Worm (Caenorhabditis elegans) whole organism, L1 larva: ENCODE measurements around the gene sprr-2.

Experiments
- C04F5.9 ChIP-seq: sonication (generic microtip); optimal IDR thresholded peaks from 2 replicates; lab custom pipeline; 2016; ENCODE audit warnings: missing genetic modification characterization, missing compliant biosample characterization
- C16A3.4 ChIP-seq: fragments of 150-350 bp; optimal IDR thresholded peaks from 2 replicates; lab custom pipeline; 2014; ENCODE audit warnings: missing biosample characterization, missing genetic modification characterization
- alr-1 ChIP-seq: fragments of 200-800 bp; sonication (Bioruptor generic); optimal IDR thresholded peaks from 2 replicates; lab custom pipeline; 2018; ENCODE audit warnings: borderline replicate concordance, mild to moderate bottlenecking, missing genetic modification characterization, missing compliant biosample characterization
- ama-1 ChIP-seq: fragments of 150-350 bp; optimal IDR thresholded peaks from 2 replicates; lab custom pipeline; 2014
- ceh-63 ChIP-seq: fragments of 200-800 bp; sonication (Bioruptor generic); optimal IDR thresholded peaks from 2 replicates; lab custom pipeline; 2018; ENCODE audit warnings: mild to moderate bottlenecking, missing genetic modification characterization, missing compliant biosample characterization
- ceh-8 ChIP-seq: fragments of 200-800 bp; sonication (Bioruptor generic); optimal IDR thresholded peaks from 2 replicates; lab custom pipeline; 2018; ENCODE audit warnings: mild to moderate bottlenecking, missing genetic modification characterization, moderate library complexity, missing compliant biosample characterization
- dpl-1 ChIP-seq, 3 experiments: fragments of 150-350 bp in 2 of 3; sonication (generic microtip) in 1 of 3; optimal IDR thresholded peaks; 2 replicates each; lab custom pipeline; 2014 to 2017; ENCODE audit warnings: missing biosample characterization in 3 of 3, missing genetic modification characterization in 3 of 3, missing genetic modification reagents in 3 of 3
- efl-3 ChIP-seq: fragments of 200-800 bp; sonication (Bioruptor generic); optimal IDR thresholded peaks from 2 replicates; lab custom pipeline; 2018; ENCODE audit warnings: mild to moderate bottlenecking, missing genetic modification characterization, missing compliant biosample characterization
- egl-27 ChIP-seq, 2 experiments: fragments of 150-350 bp in 1 of 2; sonication (generic microtip); optimal IDR thresholded peaks; 3 replicates each; lab custom pipeline; 2017 to 2018; ENCODE audit warnings: missing biosample characterization in 2 of 2, missing genetic modification characterization in 2 of 2, missing genetic modification reagents in 2 of 2
- elt-2 ChIP-seq: sonication (generic microtip); optimal IDR thresholded peaks from 2 replicates; lab custom pipeline; 2016; ENCODE audit warnings: missing genetic modification characterization, mild to moderate bottlenecking, inconsistent platforms, missing compliant biosample characterization, missing genetic modification reagents
- elt-3 ChIP-seq, 6 experiments: fragments of 150-350 bp in 1 of 6; sonication (generic microtip); optimal IDR thresholded peaks; 2 replicates each; lab custom pipeline; 2017 to 2018; ENCODE audit warnings: missing biosample characterization in 6 of 6, missing genetic modification characterization in 6 of 6, inconsistent platforms in 1 of 6
- ets-5 ChIP-seq: fragments of 200-800 bp; sonication (Bioruptor generic); IDR thresholded peaks from 2 replicates; pipeline ENCODE4 v1.3.6; 2022; ENCODE audit warnings: missing genetic modification characterization, missing compliant biosample characterization
- fkh-10 ChIP-seq: sonication (generic microtip); optimal IDR thresholded peaks from 2 replicates; lab custom pipeline; 2017; ENCODE audit warnings: missing biosample characterization, missing genetic modification reagents, missing genetic modification characterization
- fkh-8 ChIP-seq: sonication (generic microtip); optimal IDR thresholded peaks from 2 replicates; lab custom pipeline; 2016; ENCODE audit warnings: mild to moderate bottlenecking, missing genetic modification characterization, missing compliant biosample characterization
- grh-1 ChIP-seq: fragments of 200-800 bp; sonication (Bioruptor generic); IDR thresholded peaks from 2 replicates; pipeline ENCODE4 v1.3.6; 2022; ENCODE audit warnings: missing genetic modification reagents, missing genetic modification characterization, missing compliant biosample characterization
- hlh-17 ChIP-seq: fragments of 200-800 bp; sonication (Bioruptor generic); optimal IDR thresholded peaks from 2 replicates; lab custom pipeline; 2018; ENCODE audit warnings: missing genetic modification characterization, mild to moderate bottlenecking, missing compliant biosample characterization, moderate library complexity, borderline replicate concordance
- hlh-4 ChIP-seq: sonication (generic microtip); optimal IDR thresholded peaks from 2 replicates; lab custom pipeline; 2016; ENCODE audit warnings: mild to moderate bottlenecking, missing genetic modification characterization, missing compliant biosample characterization
- hpl-2 ChIP-seq: fragments of 150-350 bp; optimal IDR thresholded peaks from 2 replicates; lab custom pipeline; 2014; ENCODE audit warnings: missing biosample characterization, missing genetic modification reagents, missing genetic modification characterization
- isw-1 ChIP-seq: fragments of 200-800 bp; sonication (Bioruptor generic); IDR thresholded peaks from 2 replicates; pipeline ENCODE4 v1.3.6; 2022; ENCODE audit warnings: missing genetic modification characterization, missing compliant biosample characterization
- jun-1 ChIP-seq: fragments of 150-350 bp; optimal IDR thresholded peaks from 2 replicates; lab custom pipeline; 2014; ENCODE audit warnings: missing biosample characterization, missing genetic modification reagents, missing genetic modification characterization
- lin-13 ChIP-seq: fragments of 150-350 bp; optimal IDR thresholded peaks from 2 replicates; lab custom pipeline; 2014; ENCODE audit warnings: missing biosample characterization, missing genetic modification reagents, missing genetic modification characterization
- lin-14 ChIP-seq: fragments of 200-800 bp; sonication (Bioruptor generic); optimal IDR thresholded peaks from 2 replicates; lab custom pipeline; 2018; ENCODE audit warnings: mild to moderate bottlenecking, missing genetic modification characterization, moderate library complexity, missing compliant biosample characterization
- lin-35 ChIP-seq, 2 experiments: fragments of 150-350 bp; optimal IDR thresholded peaks; 2 replicates each; lab custom pipeline; 2014; ENCODE audit warnings: missing biosample characterization in 2 of 2, missing genetic modification characterization in 2 of 2, missing genetic modification reagents in 2 of 2
- lin-39 ChIP-seq: fragments of 150-350 bp; optimal IDR thresholded peaks from 2 replicates; lab custom pipeline; 2014; ENCODE audit warnings: missing biosample characterization, missing genetic modification reagents, missing genetic modification characterization
- lir-3 ChIP-seq: sonication (generic microtip); optimal IDR thresholded peaks from 2 replicates; lab custom pipeline; 2016; ENCODE audit warnings: mild to moderate bottlenecking, missing genetic modification characterization, moderate library complexity, missing compliant biosample characterization; ENCODE audit not compliant: poor library complexity
- mab-9 ChIP-seq: fragments of 200-800 bp; sonication (Bioruptor generic); IDR thresholded peaks from 2 replicates; pipeline ENCODE4 v1.3.6; 2022; ENCODE audit warnings: missing genetic modification reagents, missing genetic modification characterization, missing compliant biosample characterization
- mdl-1 ChIP-seq, 2 experiments: fragments of 150-350 bp; optimal IDR thresholded peaks; 2 replicates each; lab custom pipeline; 2014 to 2017; ENCODE audit warnings: missing biosample characterization in 2 of 2, missing genetic modification characterization in 2 of 2, inconsistent platforms in 1 of 2
- mep-1 ChIP-seq: fragments of 150-350 bp; optimal IDR thresholded peaks from 2 replicates; lab custom pipeline; 2014; ENCODE audit warnings: missing biosample characterization, missing genetic modification characterization
- nhr-11 ChIP-seq: fragments of 150-350 bp; optimal IDR thresholded peaks from 2 replicates; lab custom pipeline; 2014; ENCODE audit warnings: missing biosample characterization, missing genetic modification characterization
- nhr-19 ChIP-seq: fragments of 200-800 bp; sonication (Bioruptor generic); conservative IDR thresholded peaks from 2 replicates; pipeline ENCODE4 v1.3.6; 2022; ENCODE audit warnings: missing genetic modification characterization, missing compliant biosample characterization
- nhr-20 ChIP-seq: sonication (generic microtip); optimal IDR thresholded peaks from 2 replicates; lab custom pipeline; 2016; ENCODE audit warnings: mild to moderate bottlenecking, missing genetic modification characterization, missing compliant biosample characterization
- nhr-47 ChIP-seq: sonication (generic microtip); optimal IDR thresholded peaks from 2 replicates; lab custom pipeline; 2016; ENCODE audit warnings: mild to moderate bottlenecking, missing genetic modification characterization, moderate library complexity, missing compliant biosample characterization
- nhr-71 ChIP-seq: sonication (generic microtip); optimal IDR thresholded peaks from 2 replicates; lab custom pipeline; 2016; ENCODE audit warnings: mild to moderate bottlenecking, missing genetic modification characterization, moderate library complexity, missing compliant biosample characterization
- nhr-77 ChIP-seq: fragments of 150-350 bp; optimal IDR thresholded peaks from 2 replicates; lab custom pipeline; 2014; ENCODE audit warnings: missing biosample characterization, missing genetic modification characterization
- nhr-84 ChIP-seq: sonication (generic microtip); optimal IDR thresholded peaks from 2 replicates; lab custom pipeline; 2017; ENCODE audit warnings: missing biosample characterization, missing genetic modification characterization
- nhr-85 ChIP-seq: sonication (generic microtip); peaks from one replicate; lab custom pipeline; 2016; ENCODE audit warnings: missing genetic modification characterization, inconsistent platforms, missing compliant biosample characterization
- nhr-90 ChIP-seq: sonication (generic microtip); optimal IDR thresholded peaks from 2 replicates; lab custom pipeline; 2016; ENCODE audit warnings: mild to moderate bottlenecking, missing genetic modification characterization, missing compliant biosample characterization; ENCODE audit not compliant: poor library complexity
- pqm-1 ChIP-seq: sonication (generic microtip); optimal IDR thresholded peaks from 3 replicates; lab custom pipeline; 2017; ENCODE audit warnings: missing biosample characterization, missing genetic modification characterization
- rnt-1 ChIP-seq: sonication (generic microtip); optimal IDR thresholded peaks from 2 replicates; lab custom pipeline; 2016; ENCODE audit warnings: mild to moderate bottlenecking, missing genetic modification characterization, moderate library complexity, missing compliant biosample characterization
- snu-23 ChIP-seq: sonication (generic microtip); optimal IDR thresholded peaks from 2 replicates; lab custom pipeline; 2016; ENCODE audit warnings: missing genetic modification characterization, missing compliant biosample characterization
- sptf-1 ChIP-seq: fragments of 150-350 bp; optimal IDR thresholded peaks from 2 replicates; lab custom pipeline; 2014; ENCODE audit warnings: missing biosample characterization, missing genetic modification characterization
- sup-37 ChIP-seq: fragments of 200-800 bp; sonication (Bioruptor generic); optimal IDR thresholded peaks from 2 replicates; lab custom pipeline; 2018; ENCODE audit warnings: mild to moderate bottlenecking, missing genetic modification characterization, missing compliant biosample characterization
- swsn-7 ChIP-seq: sonication (generic microtip); optimal IDR thresholded peaks from 2 replicates; lab custom pipeline; 2016; ENCODE audit warnings: missing genetic modification characterization, missing compliant biosample characterization
- tbx-2 ChIP-seq: sonication (generic microtip); optimal IDR thresholded peaks from 2 replicates; lab custom pipeline; 2016; ENCODE audit warnings: missing genetic modification characterization, missing compliant biosample characterization
- tlp-1 ChIP-seq: fragments of 150-350 bp; optimal IDR thresholded peaks from 2 replicates; lab custom pipeline; 2014; ENCODE audit warnings: missing biosample characterization, missing genetic modification characterization
- unc-130 ChIP-seq: fragments of 150-350 bp; optimal IDR thresholded peaks from 2 replicates; lab custom pipeline; 2017; ENCODE audit warnings: missing biosample characterization, missing genetic modification characterization, inconsistent platforms
- unc-30 ChIP-seq: sonication (generic microtip); optimal IDR thresholded peaks from 2 replicates; lab custom pipeline; 2017; ENCODE audit warnings: missing biosample characterization, missing genetic modification characterization
- unc-86 ChIP-seq: sonication (generic microtip); optimal IDR thresholded peaks from 2 replicates; lab custom pipeline; 2016; ENCODE audit warnings: missing genetic modification characterization, missing compliant biosample characterization
- vab-15 ChIP-seq: sonication (generic microtip); optimal IDR thresholded peaks from 2 replicates; lab custom pipeline; 2017; ENCODE audit warnings: missing genotype, mild to moderate bottlenecking, missing genetic modification characterization, missing compliant biosample characterization
- xbp-1 ChIP-seq: sonication (generic microtip); optimal IDR thresholded peaks from 2 replicates; lab custom pipeline; 2016; ENCODE audit warnings: missing genetic modification characterization, missing compliant biosample characterization
- zag-1 ChIP-seq: fragments of 150-350 bp; optimal IDR thresholded peaks from 2 replicates; lab custom pipeline; 2014; ENCODE audit warnings: missing biosample characterization, missing genetic modification characterization

Gene sprr-2

DNA sequence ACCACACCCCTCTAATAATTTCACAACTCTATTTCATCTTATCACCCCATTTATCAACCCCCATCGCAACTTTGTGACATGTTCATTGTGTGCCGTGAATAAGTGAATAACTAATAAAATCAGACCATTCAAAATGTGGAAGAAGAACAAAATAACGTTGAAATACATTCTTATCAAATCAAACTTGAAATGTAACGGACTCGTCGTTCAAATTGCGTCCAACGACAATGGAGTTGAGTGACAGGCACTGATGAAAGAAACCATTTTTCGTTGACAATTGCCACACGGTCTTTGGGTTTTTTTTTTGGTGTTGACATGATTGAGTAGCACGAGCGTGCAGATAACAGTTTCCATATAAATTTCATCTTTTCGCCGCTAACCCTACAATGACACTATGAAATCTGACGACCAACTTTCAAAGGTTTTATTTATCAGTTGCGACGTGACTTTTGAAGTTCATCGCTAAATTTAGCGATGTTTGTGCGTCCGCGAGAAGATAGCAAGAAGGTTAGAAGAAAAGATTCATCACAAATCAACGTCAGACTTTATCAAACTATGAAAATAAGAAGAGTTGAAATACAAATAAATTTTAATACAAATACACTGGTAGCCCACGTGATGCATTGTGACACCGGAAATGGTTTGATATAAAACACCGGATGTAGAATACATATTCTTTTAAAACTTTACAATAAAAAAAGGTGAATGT is 9.7 kb upstream of the sprr-2 start:
- TF ChIP-seq lin-14 (GFP tag; lab: Kevin White, UChicago), result peak; percentile 63
- no peak for TF ChIP-seq isw-1 (GFP tag; lab: Robert Waterston, UW)
- no peak for TF ChIP-seq unc-130 (tag; lab: Kevin White, UChicago)
- TF ChIP-seq C16A3.4, result no peak
- TF ChIP-seq zag-1, result no peak
- peak; percentile 51 for TF ChIP-seq tbx-2
- TF ChIP-seq snu-23 (GFP tag; lab: Kevin White, UChicago), result peak; percentile 34
- TF ChIP-seq grh-1 (GFP tag; lab: Robert Waterston, UW), result 0 out of 2 replicates have a peak, but pooled peaks have one; percentile 16
- no peak for TF ChIP-seq tlp-1 (tag; lab: Kevin White, UChicago)
- TF ChIP-seq nhr-90 (tag; lab: Kevin White, UChicago), result peak; percentile 59
- TF ChIP-seq xbp-1 (tag; lab: Kevin White, UChicago), result no peak
- TF ChIP-seq nhr-84, result no peak
- TF ChIP-seq lin-35 (GFP tag; optimal IDR thresholded peaks at IDR 0.05; lab: Kevin White, UChicago), result peak in 1 of 2 experiments; percentile 7
- no peak for TF ChIP-seq ama-1 (lab: Kevin White, UChicago)
- TF ChIP-seq hpl-2 (GFP tag; lab: Kevin White, UChicago), result no peak
- TF ChIP-seq rnt-1 (tag; lab: Kevin White, UChicago), result no peak
- TF ChIP-seq lir-3 (tag; lab: Kevin White, UChicago), result no peak
- no peak for TF ChIP-seq fkh-8 (tag; lab: Kevin White, UChicago)
- peak; percentile 70 for TF ChIP-seq elt-2 (tag; lab: Kevin White, UChicago)
- TF ChIP-seq nhr-47 (tag; lab: Kevin White, UChicago), result peak; percentile 22
- TF ChIP-seq ceh-63 (GFP tag; lab: Kevin White, UChicago), result no peak
- peak; percentile 90 for TF ChIP-seq nhr-85 (tag; lab: Kevin White, UChicago)
- no peak for TF ChIP-seq mep-1 (tag; lab: Kevin White, UChicago)
- no peak for TF ChIP-seq sup-37 (GFP tag; lab: Kevin White, UChicago)
- TF ChIP-seq hlh-4 (tag; lab: Kevin White, UChicago), result no peak
- no peak for TF ChIP-seq pqm-1 (tag; lab: Kevin White, UChicago)
- TF ChIP-seq efl-3 (GFP tag; lab: Kevin White, UChicago), result no peak
- peak in 1 of 3 experiments; percentile 16 for TF ChIP-seq dpl-1 (GFP tag; optimal IDR thresholded peaks at IDR 0.05; lab: Kevin White, UChicago)
- TF ChIP-seq nhr-19, result peak; percentile 38
- TF ChIP-seq hlh-17, result no peak
- no peak for TF ChIP-seq nhr-77 (tag; lab: Kevin White, UChicago)
- TF ChIP-seq ceh-8 (GFP tag; lab: Kevin White, UChicago), result no peak
- TF ChIP-seq mdl-1 (tag; optimal IDR thresholded peaks at IDR 0.05; lab: Kevin White, UChicago), result peak in 1 of 2 experiments; percentile 47
- TF ChIP-seq lin-13 (GFP tag; lab: Kevin White, UChicago), result no peak
- no peak for TF ChIP-seq fkh-10 (GFP tag; lab: Kevin White, UChicago)
- no peak for TF ChIP-seq egl-27 (tag; optimal IDR thresholded peaks at IDR 0.05; lab: Kevin White, UChicago)
- no peak for TF ChIP-seq C04F5.9 (tag; lab: Kevin White, UChicago)
- TF ChIP-seq unc-30 (tag; lab: Kevin White, UChicago), result no peak
- no peak for TF ChIP-seq mab-9 (GFP tag; lab: Robert Waterston, UW)
- TF ChIP-seq ets-5, result no peak
- no peak for TF ChIP-seq vab-15
- TF ChIP-seq nhr-71, result peak; percentile 67
- no peak for TF ChIP-seq unc-86 (tag; lab: Kevin White, UChicago)
- TF ChIP-seq jun-1 (tag; lab: Kevin White, UChicago), result no peak
- TF ChIP-seq swsn-7 (tag; lab: Kevin White, UChicago), result no peak
- TF ChIP-seq sptf-1 (tag; lab: Kevin White, UChicago), result no peak
- TF ChIP-seq elt-3 (tag; optimal IDR thresholded peaks at IDR 0.05; lab: Kevin White, UChicago), result peak in 1 of 6 experiments; percentile 19
- TF ChIP-seq alr-1 (tag; lab: Kevin White, UChicago), result no peak
- TF ChIP-seq lin-39 (tag; lab: Kevin White, UChicago), result no peak
- TF ChIP-seq nhr-20 (tag; lab: Kevin White, UChicago), result peak; percentile 72
- no peak for TF ChIP-seq nhr-11
